Fruit fly (Drosophila melanogaster) whole organism, embryonic: ENCODE results near the gene mRpL13.

Source experiments
- ATbp ChIP-seq: fragments of 200-800 bp; sonication (Bioruptor generic); optimal IDR thresholded peaks from 2 replicates; lab custom pipeline; 2017; ENCODE audit warnings: missing biosample characterization, mild to moderate bottlenecking, missing genetic modification characterization, missing genetic modification reagents
- B-H1 ChIP-seq: fragments of 200-800 bp; sonication (Bioruptor generic); IDR thresholded peaks from 3 replicates; pipeline ENCODE4 v1.3.6; 2022; ENCODE audit warnings: missing biosample characterization, missing genetic modification characterization
- CG10979 ChIP-seq: fragments of 200-800 bp; sonication (Bioruptor generic); optimal IDR thresholded peaks from 2 replicates; lab custom pipeline; 2018; ENCODE audit warnings: missing biosample characterization, mild to moderate bottlenecking, missing genetic modification characterization, moderate library complexity
- CG11247 ChIP-seq: fragments of 200-800 bp; sonication (Bioruptor generic); IDR thresholded peaks from 2 replicates; pipeline ENCODE4 v1.3.6; 2022; ENCODE audit warnings: missing biosample characterization, missing genetic modification characterization
- CG11398 ChIP-seq: fragments of 200-800 bp; sonication (Bioruptor generic); optimal IDR thresholded peaks from 2 replicates; lab custom pipeline; 2016; ENCODE audit warnings: missing biosample characterization, missing genetic modification characterization
- CG11504 ChIP-seq: fragments of 200-800 bp; sonication (Bioruptor generic); optimal IDR thresholded peaks from 3 replicates; lab custom pipeline; 2019; ENCODE audit warnings: missing biosample characterization, mild to moderate bottlenecking, missing genetic modification characterization, moderate library complexity
- CG13894 ChIP-seq: fragments of 200-800 bp; sonication (Bioruptor generic); optimal IDR thresholded peaks from 3 replicates; lab custom pipeline; 2018; ENCODE audit warnings: missing biosample characterization, mild to moderate bottlenecking, missing genetic modification characterization, moderate library complexity
- CG14667 ChIP-seq: fragments of 200-800 bp; sonication (Bioruptor generic); IDR thresholded peaks from 2 replicates; pipeline ENCODE4 v1.3.6; 2022; ENCODE audit warnings: missing biosample characterization, missing genetic modification characterization
- CG14965 ChIP-seq: fragments of 200-800 bp; sonication (Bioruptor generic); optimal IDR thresholded peaks from 2 replicates; lab custom pipeline; 2016; ENCODE audit warnings: missing biosample characterization, missing genetic modification characterization, borderline replicate concordance
- CG1647 ChIP-seq: fragments of 200-800 bp; sonication (Bioruptor generic); optimal IDR thresholded peaks from 3 replicates; lab custom pipeline; 2016; ENCODE audit warnings: missing biosample characterization, missing genetic modification characterization
- CG17186 ChIP-seq: fragments of 200-800 bp; sonication (Bioruptor generic); optimal IDR thresholded peaks from 3 replicates; lab custom pipeline; 2017; ENCODE audit warnings: missing biosample characterization, missing genetic modification reagents, missing genetic modification characterization
- CG17359 ChIP-seq: fragments of 200-800 bp; sonication (Bioruptor generic); optimal IDR thresholded peaks from 3 replicates; lab custom pipeline; 2018; ENCODE audit warnings: missing biosample characterization, mild to moderate bottlenecking, missing genetic modification characterization, moderate library complexity
- CG17612 ChIP-seq: fragments of 200-800 bp; sonication (Bioruptor generic); IDR thresholded peaks from 2 replicates; pipeline ENCODE4 v1.3.6; 2022; ENCODE audit warnings: missing biosample characterization, missing genetic modification characterization
- CG2116 ChIP-seq: fragments of 200-800 bp; sonication (Bioruptor generic); optimal IDR thresholded peaks from 3 replicates; lab custom pipeline; 2018; ENCODE audit warnings: missing biosample characterization, mild to moderate bottlenecking, missing genetic modification characterization
- CG2120 ChIP-seq: fragments of 200-800 bp; sonication (Bioruptor generic); optimal IDR thresholded peaks from 3 replicates; lab custom pipeline; 2016; ENCODE audit warnings: missing biosample characterization, missing genetic modification characterization
- CG31224 ChIP-seq: fragments of 200-800 bp; sonication (Bioruptor generic); IDR thresholded peaks from 2 replicates; pipeline ENCODE4 v1.3.6; 2022; ENCODE audit warnings: missing biosample characterization, missing genetic modification characterization
- CG32767 ChIP-seq: fragments of 200-800 bp; sonication (Bioruptor generic); IDR thresholded peaks from 2 replicates; pipeline ENCODE4 v1.3.6; 2022; ENCODE audit warnings: missing biosample characterization, missing genetic modification characterization
- CG3407 ChIP-seq: fragments of 200-800 bp; sonication (Bioruptor generic); optimal IDR thresholded peaks from 2 replicates; lab custom pipeline; 2018; ENCODE audit warnings: missing biosample characterization, mild to moderate bottlenecking, missing genetic modification characterization
- CG34224 ChIP-seq: fragments of 200-800 bp; sonication (Bioruptor generic); IDR thresholded peaks from 3 replicates; pipeline ENCODE4 v1.3.6; 2022; ENCODE audit warnings: missing biosample characterization, missing genetic modification characterization; ENCODE audit not compliant: partially characterized antibody
- CG6654 ChIP-seq: fragments of 200-800 bp; sonication (Bioruptor generic); optimal IDR thresholded peaks from 2 replicates; lab custom pipeline; 2017; ENCODE audit warnings: missing biosample characterization, mild to moderate bottlenecking, missing genetic modification characterization
- CG6854 ChIP-seq: fragments of 200-800 bp; sonication (Bioruptor generic); optimal IDR thresholded peaks from 3 replicates; lab custom pipeline; 2017; ENCODE audit warnings: missing biosample characterization, mild to moderate bottlenecking, missing genetic modification characterization
- CG7357 ChIP-seq: fragments of 200-800 bp; sonication (Bioruptor generic); IDR thresholded peaks from 3 replicates; pipeline ENCODE4 v1.3.6; 2022; ENCODE audit warnings: missing biosample characterization, missing genetic modification characterization
- CG8281 ChIP-seq: fragments of 200-800 bp; sonication (Bioruptor generic); optimal IDR thresholded peaks from 2 replicates; lab custom pipeline; 2018; ENCODE audit warnings: missing biosample characterization, mild to moderate bottlenecking, missing genetic modification characterization, moderate library complexity
- Chrac-16 ChIP-seq: fragments of 200-800 bp; sonication (Bioruptor generic); optimal IDR thresholded peaks from 3 replicates; lab custom pipeline; 2016; ENCODE audit warnings: missing biosample characterization, missing genetic modification characterization
- Drgx ChIP-seq: fragments of 200-800 bp; sonication (Bioruptor generic); IDR thresholded peaks from 2 replicates; pipeline ENCODE4 v1.3.6; 2022; ENCODE audit warnings: missing biosample characterization, missing genetic modification characterization
- Gug ChIP-seq: fragments of 200-800 bp; sonication (Bioruptor generic); IDR thresholded peaks from 4 replicates; pipeline ENCODE4 v1.3.6; 2022; ENCODE audit warnings: missing biosample characterization, missing genetic modification characterization
- Hand ChIP-seq: fragments of 200-800 bp; sonication (Bioruptor generic); optimal IDR thresholded peaks from 2 replicates; lab custom pipeline; 2017; ENCODE audit warnings: mild to moderate bottlenecking, missing biosample characterization, missing genetic modification reagents, missing genetic modification characterization
- MBD-R2 ChIP-seq: fragments of 200-800 bp; sonication (Bioruptor generic); IDR thresholded peaks from 2 replicates; pipeline ENCODE4 v1.3.6; 2022; ENCODE audit warnings: missing biosample characterization, missing genetic modification characterization
- Mes4 ChIP-seq: fragments of 200-800 bp; sonication (Bioruptor generic); optimal IDR thresholded peaks from 2 replicates; lab custom pipeline; 2016; ENCODE audit warnings: missing biosample characterization, missing genetic modification characterization
- Nf-YC ChIP-seq: fragments of 200-800 bp; optimal IDR thresholded peaks from 3 replicates; lab custom pipeline; 2019; ENCODE audit warnings: missing biosample characterization, mild to moderate bottlenecking, missing genetic modification characterization, moderate library complexity
- Opbp ChIP-seq: fragments of 200-800 bp; sonication (Bioruptor generic); IDR thresholded peaks from 3 replicates; pipeline ENCODE4 v1.3.6; 2022; ENCODE audit warnings: missing biosample characterization, missing genetic modification characterization; ENCODE audit not compliant: partially characterized antibody
- Optix ChIP-seq: fragments of 200-800 bp; sonication (Bioruptor generic); IDR thresholded peaks from 3 replicates; pipeline ENCODE4 v1.3.6; 2022; ENCODE audit warnings: missing biosample characterization, missing genetic modification characterization
- Spps ChIP-seq: fragments of 200-800 bp; sonication (Bioruptor generic); optimal IDR thresholded peaks from 2 replicates; lab custom pipeline; 2018; ENCODE audit warnings: missing biosample characterization, mild to moderate bottlenecking, missing genetic modification characterization
- bab2 ChIP-seq: fragments of 200-800 bp; sonication (Bioruptor generic); optimal IDR thresholded peaks from 2 replicates; lab custom pipeline; 2016; ENCODE audit warnings: missing biosample characterization, missing genetic modification characterization
- caup ChIP-seq: fragments of 200-800 bp; sonication (Bioruptor generic); optimal IDR thresholded peaks from 3 replicates; lab custom pipeline; 2017; ENCODE audit warnings: missing biosample characterization, mild to moderate bottlenecking, missing genetic modification characterization, moderate library complexity; ENCODE audit not compliant: severe bottlenecking
- cg ChIP-seq: fragments of 200-800 bp; sonication (Bioruptor generic); optimal IDR thresholded peaks from 3 replicates; lab custom pipeline; 2019; ENCODE audit warnings: missing biosample characterization, mild to moderate bottlenecking, missing genetic modification characterization, moderate library complexity
- ci ChIP-seq: fragments of 200-800 bp; sonication (Bioruptor generic); IDR thresholded peaks from 3 replicates; pipeline ENCODE4 v1.3.6; 2022; ENCODE audit warnings: missing biosample characterization, missing genetic modification characterization
- crol ChIP-seq: fragments of 200-800 bp; sonication (Bioruptor generic); IDR thresholded peaks from 2 replicates; pipeline ENCODE4 v1.3.6; 2022; ENCODE audit warnings: missing biosample characterization, missing genetic modification characterization
- dpn ChIP-seq, 2 experiments: fragments of 200-800 bp; sonication (Bioruptor generic); optimal IDR thresholded peaks; 3 replicates each; lab custom pipeline; 2016; ENCODE audit warnings: missing biosample characterization in 2 of 2, missing genetic modification characterization in 2 of 2
- gsb ChIP-seq: fragments of 200-800 bp; sonication (Bioruptor generic); IDR thresholded peaks from 2 replicates; pipeline ENCODE4 v1.3.6; 2022; ENCODE audit warnings: missing biosample characterization, missing genetic modification characterization
- kay ChIP-seq: fragments of 200-800 bp; sonication (Bioruptor generic); optimal IDR thresholded peaks from 2 replicates; lab custom pipeline; 2016; ENCODE audit warnings: missing biosample characterization, missing genetic modification characterization
- knrl ChIP-seq: fragments of 200-800 bp; sonication (Bioruptor generic); IDR thresholded peaks from 3 replicates; pipeline ENCODE4 v1.3.6; 2022; ENCODE audit warnings: missing biosample characterization, missing genetic modification characterization; ENCODE audit not compliant: partially characterized antibody
- luna ChIP-seq: fragments of 200-800 bp; sonication (Bioruptor generic); optimal IDR thresholded peaks from 2 replicates; lab custom pipeline; 2016; ENCODE audit warnings: missing biosample characterization, missing genetic modification characterization
- pita ChIP-seq: fragments of 200-800 bp; sonication (Bioruptor generic); optimal IDR thresholded peaks from 2 replicates; lab custom pipeline; 2017; ENCODE audit warnings: missing biosample characterization, mild to moderate bottlenecking, missing genetic modification characterization
- repo ChIP-seq: fragments of 200-800 bp; sonication (Bioruptor generic); optimal IDR thresholded peaks from 2 replicates; lab custom pipeline; 2016; ENCODE audit warnings: missing biosample characterization, missing genetic modification characterization
- ro ChIP-seq: fragments of 200-800 bp; sonication (Bioruptor generic); IDR thresholded peaks from 2 replicates; pipeline ENCODE4 v1.3.6; 2022; ENCODE audit warnings: missing biosample characterization, missing genetic modification characterization
- slbo ChIP-seq: fragments of 200-800 bp; sonication (Bioruptor generic); IDR thresholded peaks from 2 replicates; pipeline ENCODE4 v1.3.6; 2022; ENCODE audit warnings: missing biosample characterization, missing genetic modification characterization
- sob ChIP-seq: fragments of 200-800 bp; sonication (Bioruptor generic); IDR thresholded peaks from 2 replicates; pipeline ENCODE4 v1.3.6; 2022; ENCODE audit warnings: missing biosample characterization, missing genetic modification characterization
- stwl ChIP-seq: fragments of 200-800 bp; sonication (Bioruptor generic); optimal IDR thresholded peaks from 3 replicates; lab custom pipeline; 2018; ENCODE audit warnings: missing biosample characterization, mild to moderate bottlenecking, missing genetic modification characterization, moderate library complexity
- tap ChIP-seq: fragments of 200-800 bp; optimal IDR thresholded peaks from 3 replicates; lab custom pipeline; 2019; ENCODE audit warnings: missing biosample characterization, mild to moderate bottlenecking, missing genetic modification characterization, moderate library complexity
- wdn ChIP-seq: fragments of 200-800 bp; sonication (Bioruptor generic); IDR thresholded peaks from 2 replicates; pipeline ENCODE4 v1.3.6; 2022; ENCODE audit warnings: missing biosample characterization, missing genetic modification characterization
- wor ChIP-seq: fragments of 200-800 bp; sonication (Bioruptor generic); IDR thresholded peaks from 2 replicates; pipeline ENCODE4 v1.3.6; 2022; ENCODE audit warnings: missing biosample characterization, missing genetic modification characterization

Gene mRpL13

DNA sequence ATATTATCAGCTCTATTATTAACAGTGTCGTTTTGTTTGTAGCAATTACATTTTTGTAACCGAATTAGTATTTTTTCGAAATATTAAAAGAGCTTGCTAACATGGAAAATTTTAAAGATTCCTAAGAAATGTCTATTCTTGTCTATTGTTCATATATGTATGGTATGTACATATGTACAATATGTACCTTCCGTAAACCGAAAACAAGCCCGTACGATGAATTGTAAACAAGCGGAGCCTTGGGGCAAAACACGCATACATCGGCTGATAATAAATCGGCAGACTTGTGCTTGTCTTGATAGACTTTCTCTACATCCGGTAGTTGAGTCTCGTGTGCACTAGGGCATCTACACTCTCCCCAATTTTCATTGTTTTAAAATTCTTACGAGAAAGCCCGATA is 36.2 kb downstream of the mRpL13 start (continued):
- TF ChIP-seq stwl (tag; lab: Kevin White, UChicago) (no peak), slbo (GFP tag; lab: Robert Waterston, UW) (no peak), wor (GFP tag; lab: Robert Waterston, UW) (no peak), ATbp (GFP tag; lab: Kevin White, UChicago) (peak; percentile 80), repo (GFP tag; lab: Kevin White, UChicago) (peak; percentile 31), CG14965 (GFP tag; lab: Kevin White, UChicago) (no peak), CG17359 (tag; lab: Kevin White, UChicago) (peak; percentile 68), luna (GFP tag; lab: Kevin White, UChicago) (no peak), CG11504 (peak; percentile 36), Chrac-16 (GFP tag; lab: Kevin White, UChicago) (no peak), CG32767 (no peak), gsb (no peak), B-H1 (GFP tag; lab: Robert Waterston, UW) (no peak), CG8281 (tag; lab: Kevin White, UChicago) (no peak), Nf-YC (tag; lab: Kevin White, UChicago) (no peak), Gug (no peak), CG7357 (no peak), CG6654 (GFP tag; lab: Kevin White, UChicago) (no peak), ci (GFP tag; lab: Robert Waterston, UW) (peak; percentile 67; the same call in 1 of the 3 replicates), caup (GFP tag; lab: Kevin White, UChicago) (peak; percentile 50), CG2120 (GFP tag; lab: Kevin White, UChicago) (no peak), cg (no peak), CG34224 (GFP tag; lab: Robert Waterston, UW) (no peak), knrl (GFP tag; lab: Robert Waterston, UW) (no peak), sob (peak; percentile 69), Mes4 (peak; percentile 42), kay (GFP tag; lab: Kevin White, UChicago) (no peak), CG3407 (GFP tag; lab: Kevin White, UChicago) (peak; percentile 76), ro (GFP tag; lab: Robert Waterston, UW) (no peak), CG6854 (GFP tag; lab: Kevin White, UChicago) (peak; percentile 6), pita (GFP tag; lab: Kevin White, UChicago) (no peak), CG2116 (GFP tag; lab: Kevin White, UChicago) (no peak), CG17612 (GFP tag; lab: Robert Waterston, UW) (no peak), wdn (GFP tag; lab: Robert Waterston, UW) (no peak), Spps (tag; lab: Kevin White, UChicago) (peak; percentile 3), CG31224 (GFP tag; lab: Robert Waterston, UW) (0 out of 2 replicates have a peak, but pooled peaks have one; percentile 14), Drgx (GFP tag; lab: Robert Waterston, UW) (no peak), crol (GFP tag; lab: Robert Waterston, UW) (no peak), MBD-R2 (GFP tag; lab: Robert Waterston, UW) (no peak; the same call in 1 of the 2 replicates), CG13894 (tag; lab: Kevin White, UChicago) (no peak), CG17186 (no peak), CG14667 (GFP tag; lab: Robert Waterston, UW) (no peak), Hand (GFP tag; lab: Kevin White, UChicago) (no peak), tap (tag; lab: Kevin White, UChicago) (no peak), CG11247 (GFP tag; lab: Robert Waterston, UW) (peak; percentile 29; the same call in 1 of the 2 replicates), Opbp (GFP tag; lab: Robert Waterston, UW) (no peak), CG11398 (peak; percentile 18), CG10979 (tag; lab: Kevin White, UChicago) (peak; percentile 4), CG1647 (GFP tag; lab: Kevin White, UChicago) (no peak), bab2 (GFP tag; lab: Kevin White, UChicago) (peak; percentile 60), dpn (GFP tag; optimal IDR thresholded peaks at IDR 0.05; lab: Kevin White, UChicago) (peak in 1 of 2 experiments; percentile 18), Optix (no peak)
